Worm (Caenorhabditis elegans): ENCODE results near the gene C07B5.6.

ce11 chrX:9494661-9495060 is 24.2 kb upstream of the C07B5.6 start:
- TF ChIP-seq nhr-237 (tag; optimal IDR thresholded peaks at IDR 0.05), result no peak
- no peak for TF ChIP-seq tbx-8 (GFP tag; optimal IDR thresholded peaks at IDR 0.05)
